Worm (Caenorhabditis elegans) whole organism, L1 larva: Measurements from ENCODE around the gene T28C6.11.
A peak's percentile ranks its signal among the peaks of the same experiment; 100 is the strongest.

Experiments used
- C34B4.2 ChIP-seq: sonication (generic microtip); optimal IDR thresholded peaks from 2 replicates; lab custom pipeline; 2017; ENCODE audit warnings: mild to moderate bottlenecking, missing genetic modification characterization, missing compliant biosample characterization
- Y116A8C.19 ChIP-seq: sonication (generic microtip); optimal IDR thresholded peaks from 2 replicates; lab custom pipeline; 2016; ENCODE audit warnings: missing compliant biosample characterization, missing genetic modification characterization, borderline replicate concordance
- aha-1 ChIP-seq: fragments of 150-350 bp; optimal IDR thresholded peaks from 2 replicates; lab custom pipeline; 2014; ENCODE audit warnings: missing biosample characterization, missing genetic modification characterization
- ama-1 ChIP-seq: fragments of 150-350 bp; optimal IDR thresholded peaks from 2 replicates; lab custom pipeline; 2014
- ceh-63 ChIP-seq: fragments of 200-800 bp; sonication (Bioruptor generic); optimal IDR thresholded peaks from 2 replicates; lab custom pipeline; 2018; ENCODE audit warnings: mild to moderate bottlenecking, missing genetic modification characterization, missing compliant biosample characterization
- ceh-8 ChIP-seq: fragments of 200-800 bp; sonication (Bioruptor generic); optimal IDR thresholded peaks from 2 replicates; lab custom pipeline; 2018; ENCODE audit warnings: mild to moderate bottlenecking, missing genetic modification characterization, moderate library complexity, missing compliant biosample characterization
- ceh-82 ChIP-seq, 3 experiments: fragments of 150-350 bp in 1 of 3; sonication (generic microtip) in 2 of 3; optimal IDR thresholded peaks; 2 replicates each; lab custom pipeline; 2014 to 2017; ENCODE audit warnings: missing biosample characterization in 3 of 3, missing genetic modification characterization in 3 of 3
- ceh-88 ChIP-seq: fragments of 200-800 bp; sonication (Bioruptor generic); IDR thresholded peaks from 2 replicates; pipeline ENCODE4 v1.3.6; 2022; ENCODE audit warnings: missing genetic modification characterization, missing compliant biosample characterization
- ceh-90 ChIP-seq: sonication (generic microtip); optimal IDR thresholded peaks from 2 replicates; lab custom pipeline; 2016; ENCODE audit warnings: missing genetic modification characterization, missing compliant biosample characterization
- dpl-1 ChIP-seq, 3 experiments: fragments of 150-350 bp in 2 of 3; sonication (generic microtip) in 1 of 3; optimal IDR thresholded peaks; 2 replicates each; lab custom pipeline; 2014 to 2017; ENCODE audit warnings: missing biosample characterization in 3 of 3, missing genetic modification characterization in 3 of 3, missing genetic modification reagents in 3 of 3
- efl-1 ChIP-seq, 4 experiments: fragments of 150-350 bp; optimal IDR thresholded peaks in 3 of 4; peaks in 1 of 4; 1 replicate in 1 of 4; 2 replicates in 3 of 4; lab custom pipeline; 2014; ENCODE audit warnings: missing biosample characterization in 2 of 4, missing genetic modification characterization in 2 of 4, missing genetic modification reagents in 2 of 4
- efl-3 ChIP-seq: fragments of 200-800 bp; sonication (Bioruptor generic); optimal IDR thresholded peaks from 2 replicates; lab custom pipeline; 2018; ENCODE audit warnings: mild to moderate bottlenecking, missing genetic modification characterization, missing compliant biosample characterization
- egl-27 ChIP-seq, 2 experiments: fragments of 150-350 bp in 1 of 2; sonication (generic microtip); optimal IDR thresholded peaks; 3 replicates each; lab custom pipeline; 2017 to 2018; ENCODE audit warnings: missing biosample characterization in 2 of 2, missing genetic modification characterization in 2 of 2, missing genetic modification reagents in 2 of 2
- ets-5 ChIP-seq: fragments of 200-800 bp; sonication (Bioruptor generic); IDR thresholded peaks from 2 replicates; pipeline ENCODE4 v1.3.6; 2022; ENCODE audit warnings: missing genetic modification characterization, missing compliant biosample characterization
- fkh-8 ChIP-seq: sonication (generic microtip); optimal IDR thresholded peaks from 2 replicates; lab custom pipeline; 2016; ENCODE audit warnings: mild to moderate bottlenecking, missing genetic modification characterization, missing compliant biosample characterization
- hpl-2 ChIP-seq: fragments of 150-350 bp; optimal IDR thresholded peaks from 2 replicates; lab custom pipeline; 2014; ENCODE audit warnings: missing biosample characterization, missing genetic modification reagents, missing genetic modification characterization
- jun-1 ChIP-seq: fragments of 150-350 bp; optimal IDR thresholded peaks from 2 replicates; lab custom pipeline; 2014; ENCODE audit warnings: missing biosample characterization, missing genetic modification reagents, missing genetic modification characterization
- lin-13 ChIP-seq: fragments of 150-350 bp; optimal IDR thresholded peaks from 2 replicates; lab custom pipeline; 2014; ENCODE audit warnings: missing biosample characterization, missing genetic modification reagents, missing genetic modification characterization
- lin-14 ChIP-seq: fragments of 200-800 bp; sonication (Bioruptor generic); optimal IDR thresholded peaks from 2 replicates; lab custom pipeline; 2018; ENCODE audit warnings: mild to moderate bottlenecking, missing genetic modification characterization, moderate library complexity, missing compliant biosample characterization
- lin-39 ChIP-seq: fragments of 150-350 bp; optimal IDR thresholded peaks from 2 replicates; lab custom pipeline; 2014; ENCODE audit warnings: missing biosample characterization, missing genetic modification reagents, missing genetic modification characterization
- mab-9 ChIP-seq: fragments of 200-800 bp; sonication (Bioruptor generic); IDR thresholded peaks from 2 replicates; pipeline ENCODE4 v1.3.6; 2022; ENCODE audit warnings: missing genetic modification reagents, missing genetic modification characterization, missing compliant biosample characterization
- nhr-11 ChIP-seq: fragments of 150-350 bp; optimal IDR thresholded peaks from 2 replicates; lab custom pipeline; 2014; ENCODE audit warnings: missing biosample characterization, missing genetic modification characterization
- nhr-12 ChIP-seq: sonication (generic microtip); optimal IDR thresholded peaks from 2 replicates; lab custom pipeline; 2017; ENCODE audit warnings: missing biosample characterization, missing genetic modification characterization
- nhr-20 ChIP-seq: sonication (generic microtip); optimal IDR thresholded peaks from 2 replicates; lab custom pipeline; 2016; ENCODE audit warnings: mild to moderate bottlenecking, missing genetic modification characterization, missing compliant biosample characterization
- nhr-47 ChIP-seq: sonication (generic microtip); optimal IDR thresholded peaks from 2 replicates; lab custom pipeline; 2016; ENCODE audit warnings: mild to moderate bottlenecking, missing genetic modification characterization, moderate library complexity, missing compliant biosample characterization
- nhr-71 ChIP-seq: sonication (generic microtip); optimal IDR thresholded peaks from 2 replicates; lab custom pipeline; 2016; ENCODE audit warnings: mild to moderate bottlenecking, missing genetic modification characterization, moderate library complexity, missing compliant biosample characterization
- pag-3 ChIP-seq: sonication (generic microtip); optimal IDR thresholded peaks from 2 replicates; lab custom pipeline; 2017; ENCODE audit warnings: missing genetic modification characterization, mild to moderate bottlenecking, missing compliant biosample characterization, antibody characterized with exemption, borderline replicate concordance; ENCODE audit not compliant: insufficient read depth
- pax-3 ChIP-seq: fragments of 200-800 bp; sonication (Bioruptor generic); optimal IDR thresholded peaks from 2 replicates; lab custom pipeline; 2018; ENCODE audit warnings: mild to moderate bottlenecking, missing genetic modification characterization, moderate library complexity, missing compliant biosample characterization
- pqm-1 ChIP-seq: sonication (generic microtip); optimal IDR thresholded peaks from 3 replicates; lab custom pipeline; 2017; ENCODE audit warnings: missing biosample characterization, missing genetic modification characterization
- skn-1 ChIP-seq: fragments of 150-350 bp; optimal IDR thresholded peaks from 2 replicates; lab custom pipeline; 2014; ENCODE audit warnings: missing biosample characterization, missing genetic modification characterization
- sox-4 ChIP-seq: sonication (generic microtip); optimal IDR thresholded peaks from 2 replicates; lab custom pipeline; 2016; ENCODE audit warnings: missing genetic modification characterization, missing compliant biosample characterization
- unc-62 ChIP-seq: fragments of 150-350 bp; optimal IDR thresholded peaks from 2 replicates; lab custom pipeline; 2014; ENCODE audit warnings: missing biosample characterization, missing genetic modification reagents, missing genetic modification characterization
- unc-86 ChIP-seq: sonication (generic microtip); optimal IDR thresholded peaks from 2 replicates; lab custom pipeline; 2016; ENCODE audit warnings: missing genetic modification characterization, missing compliant biosample characterization
- unc-98 ChIP-seq: fragments of 200-800 bp; sonication (Bioruptor generic); IDR thresholded peaks from 2 replicates; pipeline ENCODE4 v1.3.6; 2022; ENCODE audit warnings: missing genetic modification characterization, missing compliant biosample characterization
- zag-1 ChIP-seq: fragments of 150-350 bp; optimal IDR thresholded peaks from 2 replicates; lab custom pipeline; 2014; ENCODE audit warnings: missing biosample characterization, missing genetic modification characterization
- zip-4 ChIP-seq: fragments of 200-800 bp; sonication (Bioruptor generic); optimal IDR thresholded peaks from 2 replicates; lab custom pipeline; 2018; ENCODE audit warnings: mild to moderate bottlenecking, missing genetic modification characterization, moderate library complexity, missing compliant biosample characterization
- ztf-4 ChIP-seq: fragments of 150-350 bp; optimal IDR thresholded peaks from 2 replicates; lab custom pipeline; 2014; ENCODE audit warnings: missing biosample characterization, missing genetic modification characterization

The T28C6.11 gene

DNA sequence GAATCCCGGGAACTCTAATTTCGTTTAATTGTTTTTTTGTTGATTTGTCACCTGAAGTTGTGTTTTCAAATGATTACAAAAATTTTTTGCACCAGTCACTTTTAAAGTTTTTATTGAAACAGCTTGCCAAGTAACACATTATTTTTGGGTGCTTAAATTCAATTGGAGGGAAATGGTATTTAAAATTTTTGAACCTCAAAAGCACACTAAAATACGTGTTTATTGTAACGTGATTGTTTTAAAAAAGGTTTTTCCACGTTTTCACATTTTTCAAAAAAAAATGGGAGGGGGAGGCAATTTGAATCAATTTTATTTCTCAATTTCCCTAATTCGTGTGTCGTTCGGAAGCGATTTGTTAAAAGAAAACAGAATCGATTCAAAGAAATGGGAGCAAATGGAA lies 18.9 kb downstream of the T28C6.11 start, which contains the start of gene T28C6.5:
TSS of gene T28C6.5 (plus strand) at position 301 of the 400 bp plus-strand sequence.
- TF ChIP-seq skn-1 (tag; lab: Kevin White, UChicago) (no peak), ceh-63 (GFP tag; lab: Kevin White, UChicago) (no peak), pqm-1 (tag; lab: Kevin White, UChicago) (no peak)

DNA sequence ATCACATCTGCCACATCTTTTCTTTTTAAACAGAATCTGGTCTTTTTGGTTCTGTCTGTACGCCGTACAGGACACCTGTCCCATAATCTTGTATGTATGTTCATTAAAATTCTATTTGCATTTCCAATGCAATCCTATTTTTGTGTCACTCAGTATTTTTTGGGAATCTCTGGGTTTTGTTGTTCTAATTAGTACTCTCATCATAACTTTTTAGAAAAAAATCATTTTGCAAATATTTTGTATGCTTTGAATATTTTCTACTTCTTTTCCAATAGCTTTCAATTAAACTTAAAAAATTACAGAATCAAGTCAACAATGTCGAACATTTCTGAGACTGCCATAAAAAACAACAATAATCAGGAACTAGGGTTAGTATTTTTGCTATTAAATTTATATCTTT lies 20.0 kb downstream of the T28C6.11 start, which contains the start of gene T28C6.3:
TSS of gene T28C6.3 (plus strand) at position 301 of the 400 bp plus-strand sequence.
- TF ChIP-seq efl-1 (optimal IDR thresholded peaks at IDR 0.05; lab: Kevin White, UChicago) (no peak), efl-1 (GFP tag; optimal IDR thresholded peaks at IDR 0.05 in 1 of 2; lab: Kevin White, UChicago) (peak in 1 of 2 experiments; percentile 9), unc-86 (tag; lab: Kevin White, UChicago) (no peak)
- TF ChIP-seq, all 84 proteins: peak for 1

DNA sequence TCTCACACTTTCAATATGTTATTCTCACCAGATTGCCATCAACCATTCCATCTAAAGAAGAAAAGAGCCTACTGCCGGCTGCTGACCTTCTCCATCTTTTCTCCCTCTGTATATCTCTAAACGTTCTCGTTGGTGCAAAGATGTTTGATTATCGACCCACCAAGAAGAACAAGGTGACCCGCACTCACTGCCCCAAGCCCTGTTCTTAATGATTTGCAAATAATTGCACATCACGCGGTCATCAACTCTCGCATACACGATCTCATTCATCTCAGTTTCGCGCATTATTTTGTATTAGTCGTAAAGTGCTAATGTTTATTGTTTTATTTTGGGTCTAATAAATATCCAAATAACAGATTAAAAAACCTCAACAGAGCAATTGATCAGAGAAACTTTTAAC lies 20.6 kb downstream of the T28C6.11 start:
- TF ChIP-seq nhr-20 (tag; lab: Kevin White, UChicago) (no peak), ceh-8 (GFP tag; lab: Kevin White, UChicago) (no peak), nhr-11 (tag; lab: Kevin White, UChicago) (no peak), nhr-12 (tag; lab: Kevin White, UChicago) (no peak), ceh-90 (tag; lab: Kevin White, UChicago) (no peak), dpl-1 (GFP tag; optimal IDR thresholded peaks at IDR 0.05; lab: Kevin White, UChicago) (no peak), pag-3 (no peak), zip-4 (no peak), ceh-82 (tag; optimal IDR thresholded peaks at IDR 0.05; lab: Kevin White, UChicago) (no peak), jun-1 (no peak)

DNA sequence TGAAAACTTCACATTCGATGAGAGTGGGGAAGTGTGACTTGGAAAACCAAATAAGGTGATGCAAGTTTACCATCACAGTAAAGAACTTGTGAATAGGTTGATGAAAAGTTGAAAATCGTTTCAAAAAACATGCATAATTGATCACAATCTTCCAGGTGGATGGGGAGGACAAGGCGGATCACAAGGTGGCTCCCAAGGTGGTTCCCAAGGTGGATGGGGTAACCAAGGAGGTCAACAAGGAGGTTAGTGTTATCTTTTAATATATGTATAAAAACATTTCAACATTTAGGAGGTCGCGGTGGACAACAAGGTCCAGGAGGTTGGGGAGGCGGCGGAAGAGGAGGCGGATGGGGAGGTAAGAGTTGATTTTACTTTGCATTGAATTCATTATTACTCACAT lies 22.4 kb downstream of the T28C6.11 start, which contains the start of gene T28C6.10:
TSS of gene T28C6.10 (plus strand) at position 301 of the 400 bp plus-strand sequence.
- no peak for TF ChIP-seq nhr-71 (tag; lab: Kevin White, UChicago)
- TF ChIP-seq pag-3: no peak
- no peak for TF ChIP-seq lin-14 (GFP tag; lab: Kevin White, UChicago)
- TF ChIP-seq unc-98 (GFP tag; lab: Robert Waterston, UW): no peak
- TF ChIP-seq fkh-8 (tag; lab: Kevin White, UChicago): no peak
- no peak for TF ChIP-seq pax-3
- no peak for TF ChIP-seq ceh-8 (GFP tag; lab: Kevin White, UChicago)
- TF ChIP-seq lin-39 (tag; lab: Kevin White, UChicago): no peak
- TF ChIP-seq nhr-47 (tag; lab: Kevin White, UChicago): no peak
- TF ChIP-seq ceh-88 (GFP tag; lab: Robert Waterston, UW): no peak
- no peak for TF ChIP-seq ama-1
- no peak for TF ChIP-seq Y116A8C.19 (tag; lab: Kevin White, UChicago)
- TF ChIP-seq aha-1 (tag; lab: Kevin White, UChicago): no peak
- no peak for TF ChIP-seq sox-4 (tag; lab: Kevin White, UChicago)
- TF ChIP-seq hpl-2 (GFP tag; lab: Kevin White, UChicago): no peak
- no peak for TF ChIP-seq dpl-1 (GFP tag; optimal IDR thresholded peaks at IDR 0.05; lab: Kevin White, UChicago)
- TF ChIP-seq unc-62 (GFP tag; lab: Kevin White, UChicago): no peak
- no peak for TF ChIP-seq zag-1 (tag; lab: Kevin White, UChicago)
- no peak for TF ChIP-seq ets-5 (GFP tag; lab: Robert Waterston, UW)

DNA sequence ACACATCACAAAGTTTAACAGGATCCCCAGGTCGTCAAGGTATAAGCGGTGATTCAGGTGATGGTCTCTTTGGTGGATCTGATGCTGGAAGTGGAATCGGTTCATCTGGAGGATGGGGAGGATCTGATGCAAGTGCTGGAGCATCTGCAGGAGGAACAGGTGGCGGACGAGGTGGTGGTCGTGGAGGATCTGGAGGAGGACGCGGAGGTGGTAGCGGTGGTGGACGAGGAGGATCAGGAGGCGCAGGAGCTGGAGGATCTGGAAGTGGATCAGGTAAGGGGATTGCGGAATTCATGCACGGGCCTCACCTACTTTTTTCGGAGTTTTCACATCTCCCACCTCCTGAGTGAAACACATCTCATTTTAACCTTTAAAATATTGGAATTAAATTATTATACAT lies 23.4 kb downstream of the T28C6.11 start:
- TF ChIP-seq lin-13 (GFP tag; lab: Kevin White, UChicago) (no peak), pqm-1 (tag; lab: Kevin White, UChicago) (no peak), C34B4.2 (no peak), efl-3 (GFP tag; lab: Kevin White, UChicago) (no peak), egl-27 (tag; optimal IDR thresholded peaks at IDR 0.05; lab: Kevin White, UChicago) (no peak), ets-5 (GFP tag; lab: Robert Waterston, UW) (no peak), fkh-8 (tag; lab: Kevin White, UChicago) (no peak), ceh-82 (tag; optimal IDR thresholded peaks at IDR 0.05; lab: Kevin White, UChicago) (no peak), efl-1 (optimal IDR thresholded peaks at IDR 0.05; lab: Kevin White, UChicago) (no peak), efl-1 (GFP tag; optimal IDR thresholded peaks at IDR 0.05 in 1 of 2; lab: Kevin White, UChicago) (no peak), zag-1 (tag; lab: Kevin White, UChicago) (no peak), aha-1 (tag; lab: Kevin White, UChicago) (no peak), ceh-90 (tag; lab: Kevin White, UChicago) (no peak), nhr-20 (tag; lab: Kevin White, UChicago) (no peak), ztf-4 (no peak), mab-9 (no peak)
- TF ChIP-seq, all 84 proteins: peak for 0
